Worm (Caenorhabditis elegans) whole organism, L4 larva: ENCODE data around the gene E02H1.1.
A peak's percentile ranks its signal among the peaks of the same experiment; 100 is the strongest.

Source experiments
- F10B5.3 ChIP-seq: sonication (generic microtip); optimal IDR thresholded peaks from 2 replicates; lab custom pipeline; 2016; ENCODE audit warnings: mild to moderate bottlenecking, missing genetic modification characterization, missing compliant biosample characterization
- F26F4.8 ChIP-seq: fragments of 200-800 bp; sonication (Bioruptor generic); conservative IDR thresholded peaks from 2 replicates; pipeline ENCODE4 v1.3.6; 2022; ENCODE audit warnings: missing genetic modification characterization, missing compliant biosample characterization
- F49E8.2 ChIP-seq: sonication (generic microtip); optimal IDR thresholded peaks from 2 replicates; lab custom pipeline; 2016; ENCODE audit warnings: missing compliant biosample characterization, mild to moderate bottlenecking, missing genetic modification characterization, borderline replicate concordance
- T20F7.1 ChIP-seq: fragments of 200-800 bp; sonication (Bioruptor generic); optimal IDR thresholded peaks from 2 replicates; lab custom pipeline; 2018; ENCODE audit warnings: mild to moderate bottlenecking, missing genetic modification characterization, missing compliant biosample characterization
- ZK546.5 ChIP-seq, 2 experiments: sonication (generic microtip); optimal IDR thresholded peaks; 2 replicates each; lab custom pipeline; 2017; ENCODE audit warnings: missing biosample characterization in 2 of 2, missing genetic modification characterization in 2 of 2
- aha-1 ChIP-seq: fragments of 150-350 bp; peaks from one replicate; lab custom pipeline; 2014; ENCODE audit warnings: missing biosample characterization, missing genetic modification characterization
- aly-2 ChIP-seq: sonication (generic microtip); optimal IDR thresholded peaks from 2 replicates; lab custom pipeline; 2018; ENCODE audit warnings: missing biosample characterization, missing genetic modification characterization
- arid-1 ChIP-seq: fragments of 200-800 bp; sonication (Bioruptor generic); conservative IDR thresholded peaks from 2 replicates; pipeline ENCODE4 v1.3.6; 2022; ENCODE audit warnings: missing genetic modification reagents, missing genetic modification characterization, missing compliant biosample characterization
- attf-4 ChIP-seq: sonication (generic microtip); optimal IDR thresholded peaks from 3 replicates; lab custom pipeline; 2017; ENCODE audit warnings: missing biosample characterization, missing genetic modification characterization
- ceh-20 ChIP-seq: fragments of 200-800 bp; sonication (Bioruptor generic); IDR thresholded peaks from 2 replicates; pipeline ENCODE4 v1.3.6; 2022; ENCODE audit warnings: missing genetic modification reagents, missing genetic modification characterization, missing compliant biosample characterization
- ceh-28 ChIP-seq: fragments of 150-350 bp; optimal IDR thresholded peaks from 2 replicates; lab custom pipeline; 2014; ENCODE audit warnings: missing biosample characterization, missing genetic modification reagents, missing genetic modification characterization
- ceh-32 ChIP-seq: sonication (generic microtip); optimal IDR thresholded peaks from 2 replicates; lab custom pipeline; 2016; ENCODE audit warnings: mild to moderate bottlenecking, missing genetic modification characterization, missing compliant biosample characterization; ENCODE audit not compliant: poor library complexity
- ceh-62 ChIP-seq: sonication (generic microtip); optimal IDR thresholded peaks from 2 replicates; lab custom pipeline; 2017; ENCODE audit warnings: missing biosample characterization, missing genetic modification characterization
- daf-12 ChIP-seq: fragments of 150-350 bp; optimal IDR thresholded peaks from 2 replicates; lab custom pipeline; 2014; ENCODE audit warnings: missing biosample characterization, missing genetic modification reagents, missing genetic modification characterization
- daf-16 ChIP-seq, 3 experiments: sonication (generic microtip); optimal IDR thresholded peaks; 2 replicates each; lab custom pipeline; 2016 to 2017; ENCODE audit warnings: missing genetic modification characterization in 3 of 3, missing genetic modification reagents in 3 of 3, mild to moderate bottlenecking in 2 of 3, missing compliant biosample characterization in 2 of 3, missing biosample characterization in 1 of 3, moderate library complexity in 1 of 3
- dmd-6 ChIP-seq: fragments of 200-800 bp; sonication (Bioruptor generic); IDR thresholded peaks from 2 replicates; pipeline ENCODE4 v1.3.6; 2022; ENCODE audit warnings: missing genetic modification reagents, missing genetic modification characterization, missing compliant biosample characterization
- dmd-8 ChIP-seq: fragments of 200-800 bp; sonication (Bioruptor generic); IDR thresholded peaks from 2 replicates; pipeline ENCODE4 v1.3.6; 2022; ENCODE audit warnings: missing genetic modification characterization, missing compliant biosample characterization
- dmd-9 ChIP-seq: fragments of 200-800 bp; sonication (Bioruptor generic); IDR thresholded peaks from 2 replicates; pipeline ENCODE4 v1.3.6; 2022; ENCODE audit warnings: missing genetic modification reagents, missing genetic modification characterization, missing compliant biosample characterization
- duxl-1 ChIP-seq: sonication (generic microtip); optimal IDR thresholded peaks from 2 replicates; lab custom pipeline; 2016; ENCODE audit warnings: mild to moderate bottlenecking, missing genetic modification characterization, moderate library complexity, missing compliant biosample characterization; ENCODE audit not compliant: poor library complexity
- dve-1 ChIP-seq: sonication (generic microtip); optimal IDR thresholded peaks from 2 replicates; lab custom pipeline; 2017; ENCODE audit warnings: antibody characterized with exemption, mild to moderate bottlenecking, missing genetic modification characterization, missing compliant biosample characterization; ENCODE audit not compliant: insufficient read depth
- egl-27 ChIP-seq: sonication (generic microtip); optimal IDR thresholded peaks from 3 replicates; lab custom pipeline; 2017; ENCODE audit warnings: missing biosample characterization, missing genetic modification reagents, missing genetic modification characterization
- fos-1 ChIP-seq: fragments of 150-350 bp; optimal IDR thresholded peaks from 2 replicates; lab custom pipeline; 2014; ENCODE audit warnings: missing biosample characterization, missing genetic modification characterization
- hif-1 ChIP-seq, 2 experiments: sonication (generic microtip); optimal IDR thresholded peaks; 2 replicates each; lab custom pipeline; 2016 to 2017; ENCODE audit warnings: missing compliant biosample characterization in 2 of 2, missing genetic modification characterization in 2 of 2, missing genetic modification reagents in 2 of 2, missing genotype in 2 of 2, mild to moderate bottlenecking in 1 of 2
- hlh-11 ChIP-seq: fragments of 200-800 bp; sonication (Bioruptor generic); optimal IDR thresholded peaks from 2 replicates; lab custom pipeline; 2018; ENCODE audit warnings: mild to moderate bottlenecking, missing genetic modification characterization, missing compliant biosample characterization
- hmg-1.1 ChIP-seq: fragments of 200-800 bp; sonication (Bioruptor generic); IDR thresholded peaks from 2 replicates; pipeline ENCODE4 v1.3.6; 2022; ENCODE audit warnings: missing genetic modification reagents, missing genetic modification characterization, missing compliant biosample characterization
- lin-13 ChIP-seq: fragments of 150-350 bp; optimal IDR thresholded peaks from 2 replicates; lab custom pipeline; 2014; ENCODE audit warnings: missing biosample characterization, missing genetic modification reagents, missing genetic modification characterization
- lin-15B ChIP-seq: fragments of 150-350 bp; sonication (generic microtip); optimal IDR thresholded peaks from 3 replicates; lab custom pipeline; 2014; ENCODE audit warnings: missing biosample characterization, missing genetic modification characterization
- lsy-2 ChIP-seq, 2 experiments: fragments of 150-350 bp in 1 of 2; sonication (generic microtip) in 1 of 2; optimal IDR thresholded peaks; 2 replicates each; lab custom pipeline; 2014 to 2017; ENCODE audit warnings: missing biosample characterization in 2 of 2, missing genetic modification characterization in 2 of 2
- mep-1 ChIP-seq: fragments of 150-350 bp; sonication (generic microtip); optimal IDR thresholded peaks from 3 replicates; lab custom pipeline; 2014; ENCODE audit warnings: missing biosample characterization, missing genetic modification characterization
- mes-2 ChIP-seq: sonication (generic microtip); optimal IDR thresholded peaks from 2 replicates; lab custom pipeline; 2016; ENCODE audit warnings: missing genotype, mild to moderate bottlenecking, missing genetic modification characterization, missing compliant biosample characterization; ENCODE audit not compliant: poor library complexity, severe bottlenecking
- mxl-2 ChIP-seq: fragments of 200-800 bp; sonication (Bioruptor generic); conservative IDR thresholded peaks from 2 replicates; pipeline ENCODE4 v1.3.6; 2022; ENCODE audit warnings: missing genetic modification reagents, missing genetic modification characterization, missing compliant biosample characterization
- mxl-3 ChIP-seq: fragments of 200-800 bp; sonication (Bioruptor generic); optimal IDR thresholded peaks from 2 replicates; lab custom pipeline; 2018; ENCODE audit warnings: mild to moderate bottlenecking, missing genetic modification characterization, missing compliant biosample characterization
- nhr-10 ChIP-seq: fragments of 150-350 bp; optimal IDR thresholded peaks from 2 replicates; lab custom pipeline; 2014; ENCODE audit warnings: missing biosample characterization, missing genetic modification characterization
- nhr-102 ChIP-seq: sonication (generic microtip); optimal IDR thresholded peaks from 2 replicates; lab custom pipeline; 2016; ENCODE audit warnings: mild to moderate bottlenecking, missing genetic modification characterization, moderate library complexity, missing compliant biosample characterization
- nhr-11 ChIP-seq: fragments of 150-350 bp; optimal IDR thresholded peaks from 2 replicates; lab custom pipeline; 2014; ENCODE audit warnings: missing biosample characterization, missing genetic modification characterization
- nhr-237 ChIP-seq: sonication (generic microtip); optimal IDR thresholded peaks from 2 replicates; lab custom pipeline; 2017; ENCODE audit warnings: missing biosample characterization, missing genetic modification characterization
- nhr-28 ChIP-seq: fragments of 150-350 bp; optimal IDR thresholded peaks from 2 replicates; lab custom pipeline; 2014; ENCODE audit warnings: missing biosample characterization, missing genetic modification characterization
- nhr-42 ChIP-seq: fragments of 200-800 bp; sonication (Bioruptor generic); IDR thresholded peaks from 2 replicates; pipeline ENCODE4 v1.3.6; 2022; ENCODE audit warnings: missing genetic modification characterization, missing compliant biosample characterization
- nhr-6 ChIP-seq: fragments of 150-350 bp; optimal IDR thresholded peaks from 2 replicates; lab custom pipeline; 2014; ENCODE audit warnings: missing biosample characterization, missing genetic modification characterization
- php-3 ChIP-seq: fragments of 200-800 bp; sonication (Bioruptor generic); IDR thresholded peaks from 2 replicates; pipeline ENCODE4 v1.3.6; 2022; ENCODE audit warnings: missing genetic modification reagents, missing genetic modification characterization, missing compliant biosample characterization
- pqm-1 ChIP-seq: sonication (generic microtip); optimal IDR thresholded peaks from 2 replicates; lab custom pipeline; 2017; ENCODE audit warnings: missing biosample characterization, missing genetic modification characterization
- rbr-2 ChIP-seq: sonication (generic microtip); optimal IDR thresholded peaks from 2 replicates; lab custom pipeline; 2016; ENCODE audit warnings: missing genotype, missing genetic modification characterization, missing compliant biosample characterization
- sdz-12 ChIP-seq: fragments of 200-800 bp; sonication (Bioruptor generic); optimal IDR thresholded peaks from 2 replicates; lab custom pipeline; 2018; ENCODE audit warnings: mild to moderate bottlenecking, missing genetic modification characterization, missing compliant biosample characterization
- unc-39 ChIP-seq: sonication (generic microtip); optimal IDR thresholded peaks from 2 replicates; lab custom pipeline; 2017; ENCODE audit warnings: missing biosample characterization, missing genetic modification characterization
- unc-62 ChIP-seq, 3 experiments: fragments of 150-350 bp in 1 of 3; sonication (generic microtip); optimal IDR thresholded peaks in 2 of 3; peaks in 1 of 3; 1 replicate in 1 of 3; 2 replicates in 2 of 3; lab custom pipeline; 2014 to 2017; ENCODE audit warnings: missing biosample characterization in 3 of 3, missing genetic modification characterization in 3 of 3, missing genetic modification reagents in 3 of 3, missing genotype in 1 of 3
- ztf-11 ChIP-seq: fragments of 150-350 bp; optimal IDR thresholded peaks from 2 replicates; lab custom pipeline; 2014; ENCODE audit warnings: missing biosample characterization, missing genetic modification characterization
- ztf-7 ChIP-seq: fragments of 150-350 bp; optimal IDR thresholded peaks from 2 replicates; lab custom pipeline; 2014; ENCODE audit warnings: missing biosample characterization, missing genetic modification characterization

Gene E02H1.1

DNA sequence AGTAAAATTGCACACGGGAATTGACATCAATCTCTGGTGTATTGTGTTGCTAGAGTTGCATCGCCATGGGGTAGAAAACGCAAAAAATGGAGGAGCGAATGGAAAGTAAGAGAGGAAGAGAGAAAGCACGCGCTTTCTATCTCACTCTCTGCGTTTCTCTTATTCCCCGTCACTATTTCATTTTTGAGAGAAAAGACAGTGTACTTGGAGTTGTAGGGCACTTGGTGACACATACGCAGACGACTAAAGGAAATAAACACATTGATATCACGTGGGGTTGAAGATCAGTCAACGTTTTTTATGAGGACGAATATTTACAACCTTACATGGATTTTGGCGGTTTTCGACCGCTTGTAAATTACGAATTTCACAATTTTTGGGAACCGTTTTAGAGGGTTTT, 12.5 kb upstream of the E02H1.1 start (continued):
- TF ChIP-seq nhr-42 (GFP tag; lab: Robert Waterston, UW) (peak; percentile 76; the same call in 1 of the 2 replicates), nhr-11 (tag; lab: Kevin White, UChicago) (peak; percentile 100), duxl-1 (tag; lab: Kevin White, UChicago) (peak; percentile 53)

ce11 chrII:9602566-9602965, 11.6 kb upstream of the E02H1.1 start:
- TF ChIP-seq ZK546.5 (tag; optimal IDR thresholded peaks at IDR 0.05; lab: Kevin White, UChicago) (no peak), dmd-8 (GFP tag; lab: Robert Waterston, UW) (no peak), aly-2 (no peak), ceh-62 (no peak), pqm-1 (no peak), aha-1 (peak; percentile 89), hmg-1.1 (no peak), dve-1 (peak; percentile 46), mep-1 (tag; lab: Kevin White, UChicago) (peak; percentile 4)

DNA sequence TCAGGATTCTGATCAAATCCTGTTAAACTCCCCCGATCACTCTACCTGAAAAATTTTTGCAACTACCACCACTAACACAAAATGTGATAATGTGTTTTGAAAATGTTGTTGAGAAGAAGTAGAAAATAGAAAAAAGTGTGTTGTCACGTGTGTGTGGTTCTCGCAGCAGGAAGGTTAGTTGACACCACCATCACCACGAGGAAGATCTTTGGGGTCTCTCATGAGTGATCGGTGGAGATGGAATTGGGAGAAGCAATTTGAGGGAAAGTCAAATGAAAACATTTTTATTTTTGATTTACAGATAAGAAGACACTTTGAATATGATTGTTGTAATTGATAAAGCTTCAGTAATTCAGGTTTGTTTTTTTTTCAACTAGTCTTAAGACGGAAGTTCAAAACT, 10.7 kb upstream of the E02H1.1 start:
- TF ChIP-seq rbr-2 (tag; lab: Kevin White, UChicago) (no peak), nhr-6 (tag; lab: Kevin White, UChicago) (no peak), unc-39 (tag; lab: Kevin White, UChicago) (no peak), dve-1 (peak; percentile 79), F10B5.3 (tag; lab: Kevin White, UChicago) (no peak), T20F7.1 (no peak), ztf-11 (tag; lab: Kevin White, UChicago) (no peak), hif-1 (tag; optimal IDR thresholded peaks at IDR 0.05; lab: Kevin White, UChicago) (peak in 1 of 2 experiments; percentile 42), ceh-32 (tag; lab: Kevin White, UChicago) (no peak), nhr-11 (tag; lab: Kevin White, UChicago) (peak; percentile 82), ceh-20 (GFP tag; lab: Robert Waterston, UW) (no peak), mxl-3 (GFP tag; lab: Kevin White, UChicago) (peak; percentile 32), nhr-102 (tag; lab: Kevin White, UChicago) (no peak), aha-1 (peak; percentile 94), attf-4 (no peak), nhr-28 (tag; lab: Kevin White, UChicago) (peak; percentile 66), lin-13 (GFP tag; lab: Kevin White, UChicago) (no peak), lin-15B (tag; lab: Kevin White, UChicago) (no peak), mes-2 (tag; lab: Kevin White, UChicago) (no peak), egl-27 (tag; lab: Kevin White, UChicago) (no peak), lsy-2 (tag; optimal IDR thresholded peaks at IDR 0.05; lab: Kevin White, UChicago) (peak; percentile 18 to 61), ztf-7 (tag; lab: Kevin White, UChicago) (no peak), unc-62 (GFP tag; optimal IDR thresholded peaks at IDR 0.05 in 1 of 2; lab: Kevin White, UChicago) (peak in 1 of 2 experiments; percentile 54), unc-62 (tag; optimal IDR thresholded peaks at IDR 0.05; lab: Kevin White, UChicago) (no peak), daf-16 (GFP tag; optimal IDR thresholded peaks at IDR 0.05; lab: Kevin White, UChicago) (peak in 1 of 2 experiments; percentile 83), daf-16 (tag; optimal IDR thresholded peaks at IDR 0.05; lab: Kevin White, UChicago) (peak; percentile 62), nhr-237 (tag; lab: Kevin White, UChicago) (no peak), mxl-2 (GFP tag; lab: Robert Waterston, UW) (no peak), nhr-10 (no peak), F49E8.2 (tag; lab: Kevin White, UChicago) (no peak), dmd-6 (GFP tag; lab: Robert Waterston, UW) (peak; percentile 69), fos-1 (tag; lab: Kevin White, UChicago) (no peak), ceh-28 (no peak), hlh-11 (tag; lab: Kevin White, UChicago) (peak; percentile 77), daf-12 (tag; lab: Kevin White, UChicago) (no peak), php-3 (no peak), arid-1 (no peak), mep-1 (tag; lab: Kevin White, UChicago) (peak; percentile 49), sdz-12 (GFP tag; lab: Kevin White, UChicago) (no peak), dmd-9 (GFP tag; lab: Robert Waterston, UW) (no peak), F26F4.8 (GFP tag; lab: Robert Waterston, UW) (no peak)
